Worm (Caenorhabditis elegans): ENCODE data around the gene H40L08.7.

ce11 chrX:15103481-15103880 lies 25.9 kb upstream of the H40L08.7 start:
- no peak for TF ChIP-seq nhr-76 (tag; optimal IDR thresholded peaks at IDR 0.05)
- no peak for TF ChIP-seq nhr-42 (GFP tag; IDR thresholded peaks at IDR 0.05)
- no peak for TF ChIP-seq nhr-25 (tag; optimal IDR thresholded peaks at IDR 0.05; ENCODE audit: borderline replicate concordance, insufficient read depth)
- TF ChIP-seq skn-1 (tag; optimal IDR thresholded peaks at IDR 0.05): no peak
- TF ChIP-seq dmd-9 (GFP tag; IDR thresholded peaks at IDR 0.05): no peak
- no peak for TF ChIP-seq ztf-11 (tag; optimal IDR thresholded peaks at IDR 0.05)
- peak in 1 of 2 experiments; percentile 96 for TF ChIP-seq unc-62 (GFP tag; optimal IDR thresholded peaks at IDR 0.05 in 1 of 2)
- no peak for TF ChIP-seq unc-62 (tag; optimal IDR thresholded peaks at IDR 0.05)
- no peak for TF ChIP-seq lin-13 (GFP tag; optimal IDR thresholded peaks at IDR 0.05)
- TF ChIP-seq mep-1 (tag; optimal IDR thresholded peaks at IDR 0.05): no peak
- no peak for TF ChIP-seq nhr-11 (tag; optimal IDR thresholded peaks at IDR 0.05)
- no peak for TF ChIP-seq cey-2 (tag; optimal IDR thresholded peaks at IDR 0.05; ENCODE audit: borderline replicate concordance, insufficient read depth)
